Fruit fly (Drosophila melanogaster) whole organism, prepupa: ENCODE results near the gene Alp11.

ENCODE experiments used
- Blimp-1 ChIP-seq: fragments of 200-800 bp; sonication (Bioruptor generic); optimal IDR thresholded peaks from 3 replicates; lab custom pipeline; 2017; ENCODE audit warnings: missing biosample characterization, missing genetic modification characterization, mild to moderate bottlenecking, moderate library complexity, missing genetic modification reagents
- CG16779 ChIP-seq: fragments of 200-800 bp; sonication (Bioruptor generic); optimal IDR thresholded peaks from 3 replicates; lab custom pipeline; 2017; ENCODE audit warnings: missing biosample characterization, mild to moderate bottlenecking, missing genetic modification characterization
- cyc ChIP-seq: fragments of 200-800 bp; sonication (Bioruptor generic); optimal IDR thresholded peaks from 3 replicates; lab custom pipeline; 2016; ENCODE audit warnings: missing biosample characterization, missing genetic modification characterization
- pdm3 ChIP-seq: fragments of 200-800 bp; sonication (Bioruptor generic); optimal IDR thresholded peaks from 3 replicates; lab custom pipeline; 2016; ENCODE audit warnings: missing biosample characterization, missing genetic modification characterization
- salr ChIP-seq, 2 experiments: fragments of 200-800 bp; sonication (Bioruptor generic); optimal IDR thresholded peaks; 3 replicates each; lab custom pipeline; 2016 to 2018; ENCODE audit warnings: missing biosample characterization in 2 of 2, missing genetic modification characterization in 2 of 2, mild to moderate bottlenecking in 1 of 2

DNA sequence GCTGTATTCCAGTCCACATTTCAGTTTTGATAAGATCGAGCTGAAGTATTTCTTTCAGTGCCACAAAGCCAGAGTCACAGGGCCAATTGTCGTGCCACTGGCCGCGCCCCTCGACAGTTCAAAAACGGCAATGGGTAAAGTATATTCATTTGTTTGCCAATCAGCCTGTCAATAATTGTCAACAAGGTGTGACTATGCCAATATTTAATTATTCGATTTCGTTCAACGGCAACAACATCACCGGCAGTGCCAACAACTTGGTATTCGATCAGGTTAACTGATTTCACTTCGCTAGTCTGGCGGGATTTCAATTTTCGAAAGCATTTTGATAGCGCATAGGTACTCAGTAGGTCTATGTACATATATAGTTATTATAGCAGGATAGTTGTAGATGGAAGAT is 14.9 kb downstream of the Alp11 start:
- TF ChIP-seq salr (GFP tag; optimal IDR thresholded peaks at IDR 0.05; lab: Kevin White, UChicago) (no peak), CG16779 (tag; lab: Kevin White, UChicago) (no peak), Blimp-1 (GFP tag; lab: Kevin White, UChicago) (no peak), pdm3 (GFP tag; lab: Kevin White, UChicago) (no peak), cyc (GFP tag; lab: Kevin White, UChicago) (no peak)
